Worm (Caenorhabditis elegans) whole organism, L1 larva: ENCODE measurements around the gene K08F4.3.

Experiments used
- C34B4.2 ChIP-seq: sonication (generic microtip); optimal IDR thresholded peaks from 2 replicates; lab custom pipeline; 2017; ENCODE audit warnings: mild to moderate bottlenecking, missing genetic modification characterization, missing compliant biosample characterization
- Y116A8C.19 ChIP-seq: sonication (generic microtip); optimal IDR thresholded peaks from 2 replicates; lab custom pipeline; 2016; ENCODE audit warnings: missing compliant biosample characterization, missing genetic modification characterization, borderline replicate concordance
- aha-1 ChIP-seq: fragments of 150-350 bp; optimal IDR thresholded peaks from 2 replicates; lab custom pipeline; 2014; ENCODE audit warnings: missing biosample characterization, missing genetic modification characterization
- ama-1 ChIP-seq: fragments of 150-350 bp; optimal IDR thresholded peaks from 2 replicates; lab custom pipeline; 2014
- blmp-1 ChIP-seq: fragments of 150-350 bp; optimal IDR thresholded peaks from 2 replicates; lab custom pipeline; 2014; ENCODE audit warnings: missing biosample characterization, missing genetic modification characterization
- ceh-63 ChIP-seq: fragments of 200-800 bp; sonication (Bioruptor generic); optimal IDR thresholded peaks from 2 replicates; lab custom pipeline; 2018; ENCODE audit warnings: mild to moderate bottlenecking, missing genetic modification characterization, missing compliant biosample characterization
- ceh-88 ChIP-seq: fragments of 200-800 bp; sonication (Bioruptor generic); IDR thresholded peaks from 2 replicates; pipeline ENCODE4 v1.3.6; 2022; ENCODE audit warnings: missing genetic modification characterization, missing compliant biosample characterization
- dpl-1 ChIP-seq, 3 experiments: fragments of 150-350 bp in 2 of 3; sonication (generic microtip) in 1 of 3; optimal IDR thresholded peaks; 2 replicates each; lab custom pipeline; 2014 to 2017; ENCODE audit warnings: missing biosample characterization in 3 of 3, missing genetic modification characterization in 3 of 3, missing genetic modification reagents in 3 of 3
- efl-1 ChIP-seq, 4 experiments: fragments of 150-350 bp; optimal IDR thresholded peaks in 3 of 4; peaks in 1 of 4; 1 replicate in 1 of 4; 2 replicates in 3 of 4; lab custom pipeline; 2014; ENCODE audit warnings: missing biosample characterization in 2 of 4, missing genetic modification characterization in 2 of 4, missing genetic modification reagents in 2 of 4
- egl-13 ChIP-seq: sonication (generic microtip); optimal IDR thresholded peaks from 2 replicates; lab custom pipeline; 2016; ENCODE audit warnings: missing genotype, missing genetic modification reagents, missing genetic modification characterization, missing compliant biosample characterization
- egl-27 ChIP-seq, 2 experiments: fragments of 150-350 bp in 1 of 2; sonication (generic microtip); optimal IDR thresholded peaks; 3 replicates each; lab custom pipeline; 2017 to 2018; ENCODE audit warnings: missing biosample characterization in 2 of 2, missing genetic modification characterization in 2 of 2, missing genetic modification reagents in 2 of 2
- elt-3 ChIP-seq, 6 experiments: fragments of 150-350 bp in 1 of 6; sonication (generic microtip); optimal IDR thresholded peaks; 2 replicates each; lab custom pipeline; 2017 to 2018; ENCODE audit warnings: missing biosample characterization in 6 of 6, missing genetic modification characterization in 6 of 6, inconsistent platforms in 1 of 6
- hlh-4 ChIP-seq: sonication (generic microtip); optimal IDR thresholded peaks from 2 replicates; lab custom pipeline; 2016; ENCODE audit warnings: mild to moderate bottlenecking, missing genetic modification characterization, missing compliant biosample characterization
- hpl-2 ChIP-seq: fragments of 150-350 bp; optimal IDR thresholded peaks from 2 replicates; lab custom pipeline; 2014; ENCODE audit warnings: missing biosample characterization, missing genetic modification reagents, missing genetic modification characterization
- irx-1 ChIP-seq: sonication (generic microtip); optimal IDR thresholded peaks from 2 replicates; lab custom pipeline; 2016; ENCODE audit warnings: missing genetic modification characterization, missing compliant biosample characterization
- isw-1 ChIP-seq: fragments of 200-800 bp; sonication (Bioruptor generic); IDR thresholded peaks from 2 replicates; pipeline ENCODE4 v1.3.6; 2022; ENCODE audit warnings: missing genetic modification characterization, missing compliant biosample characterization
- lin-13 ChIP-seq: fragments of 150-350 bp; optimal IDR thresholded peaks from 2 replicates; lab custom pipeline; 2014; ENCODE audit warnings: missing biosample characterization, missing genetic modification reagents, missing genetic modification characterization
- lin-14 ChIP-seq: fragments of 200-800 bp; sonication (Bioruptor generic); optimal IDR thresholded peaks from 2 replicates; lab custom pipeline; 2018; ENCODE audit warnings: mild to moderate bottlenecking, missing genetic modification characterization, moderate library complexity, missing compliant biosample characterization
- lin-35 ChIP-seq, 2 experiments: fragments of 150-350 bp; optimal IDR thresholded peaks; 2 replicates each; lab custom pipeline; 2014; ENCODE audit warnings: missing biosample characterization in 2 of 2, missing genetic modification characterization in 2 of 2, missing genetic modification reagents in 2 of 2
- lsy-2 ChIP-seq, 2 experiments: fragments of 150-350 bp; optimal IDR thresholded peaks; 2 replicates each; lab custom pipeline; 2014; ENCODE audit warnings: missing biosample characterization in 2 of 2, missing genetic modification characterization in 2 of 2
- mab-9 ChIP-seq: fragments of 200-800 bp; sonication (Bioruptor generic); IDR thresholded peaks from 2 replicates; pipeline ENCODE4 v1.3.6; 2022; ENCODE audit warnings: missing genetic modification reagents, missing genetic modification characterization, missing compliant biosample characterization
- mef-2 ChIP-seq: fragments of 150-350 bp; optimal IDR thresholded peaks from 2 replicates; lab custom pipeline; 2014; ENCODE audit warnings: missing biosample characterization, missing genetic modification characterization
- nhr-12 ChIP-seq: sonication (generic microtip); optimal IDR thresholded peaks from 2 replicates; lab custom pipeline; 2017; ENCODE audit warnings: missing biosample characterization, missing genetic modification characterization
- nhr-20 ChIP-seq: sonication (generic microtip); optimal IDR thresholded peaks from 2 replicates; lab custom pipeline; 2016; ENCODE audit warnings: mild to moderate bottlenecking, missing genetic modification characterization, missing compliant biosample characterization
- nhr-237 ChIP-seq: fragments of 150-350 bp; optimal IDR thresholded peaks from 2 replicates; lab custom pipeline; 2014; ENCODE audit warnings: missing biosample characterization, missing genetic modification characterization
- nhr-28 ChIP-seq: fragments of 150-350 bp; optimal IDR thresholded peaks from 2 replicates; lab custom pipeline; 2014; ENCODE audit warnings: missing biosample characterization, missing genetic modification characterization
- nhr-47 ChIP-seq: sonication (generic microtip); optimal IDR thresholded peaks from 2 replicates; lab custom pipeline; 2016; ENCODE audit warnings: mild to moderate bottlenecking, missing genetic modification characterization, moderate library complexity, missing compliant biosample characterization
- nhr-77 ChIP-seq: fragments of 150-350 bp; optimal IDR thresholded peaks from 2 replicates; lab custom pipeline; 2014; ENCODE audit warnings: missing biosample characterization, missing genetic modification characterization
- nhr-90 ChIP-seq: sonication (generic microtip); optimal IDR thresholded peaks from 2 replicates; lab custom pipeline; 2016; ENCODE audit warnings: mild to moderate bottlenecking, missing genetic modification characterization, missing compliant biosample characterization; ENCODE audit not compliant: poor library complexity
- pax-3 ChIP-seq: fragments of 200-800 bp; sonication (Bioruptor generic); optimal IDR thresholded peaks from 2 replicates; lab custom pipeline; 2018; ENCODE audit warnings: mild to moderate bottlenecking, missing genetic modification characterization, moderate library complexity, missing compliant biosample characterization
- rnt-1 ChIP-seq: sonication (generic microtip); optimal IDR thresholded peaks from 2 replicates; lab custom pipeline; 2016; ENCODE audit warnings: mild to moderate bottlenecking, missing genetic modification characterization, moderate library complexity, missing compliant biosample characterization
- skn-1 ChIP-seq: fragments of 150-350 bp; optimal IDR thresholded peaks from 2 replicates; lab custom pipeline; 2014; ENCODE audit warnings: missing biosample characterization, missing genetic modification characterization
- sptf-1 ChIP-seq: fragments of 150-350 bp; optimal IDR thresholded peaks from 2 replicates; lab custom pipeline; 2014; ENCODE audit warnings: missing biosample characterization, missing genetic modification characterization
- swsn-7 ChIP-seq: sonication (generic microtip); optimal IDR thresholded peaks from 2 replicates; lab custom pipeline; 2016; ENCODE audit warnings: missing genetic modification characterization, missing compliant biosample characterization
- tbx-2 ChIP-seq: sonication (generic microtip); optimal IDR thresholded peaks from 2 replicates; lab custom pipeline; 2016; ENCODE audit warnings: missing genetic modification characterization, missing compliant biosample characterization
- unc-86 ChIP-seq: sonication (generic microtip); optimal IDR thresholded peaks from 2 replicates; lab custom pipeline; 2016; ENCODE audit warnings: missing genetic modification characterization, missing compliant biosample characterization
- ztf-11 ChIP-seq, 2 experiments: sonication (generic microtip); optimal IDR thresholded peaks; 2 replicates each; lab custom pipeline; 2016 to 2017; ENCODE audit warnings: missing genetic modification characterization in 2 of 2, missing biosample characterization in 1 of 2, missing compliant biosample characterization in 1 of 2

Gene K08F4.3

ce11 chrIV:10111441-10111840 lies 17.6 kb upstream of the K08F4.3 start, which contains the start of gene spch-1:
TSS of gene spch-1 (minus strand) at chrIV:10111541.
- TF ChIP-seq isw-1 (GFP tag; lab: Robert Waterston, UW): no peak

- TF ChIP-seq aha-1 (tag; lab: Kevin White, UChicago) (no peak), ama-1 (lab: Kevin White, UChicago) (no peak), nhr-47 (tag; lab: Kevin White, UChicago) (no peak), egl-13 (tag; lab: Kevin White, UChicago) (no peak), efl-1 (optimal IDR thresholded peaks at IDR 0.05; lab: Kevin White, UChicago) (no peak), efl-1 (GFP tag; optimal IDR thresholded peaks at IDR 0.05 in 1 of 2; lab: Kevin White, UChicago) (no peak), skn-1 (no peak), unc-86 (tag; lab: Kevin White, UChicago) (no peak), pax-3 (no peak), ceh-63 (GFP tag; lab: Kevin White, UChicago) (no peak), nhr-237 (no peak), rnt-1 (tag; lab: Kevin White, UChicago) (no peak), lin-35 (GFP tag; optimal IDR thresholded peaks at IDR 0.05; lab: Kevin White, UChicago) (no peak), sptf-1 (no peak), swsn-7 (tag; lab: Kevin White, UChicago) (no peak)
Observed at ce11 chrIV:10112570-10112969, 16.5 kb upstream of the K08F4.3 start, which contains the start of gene nsph-3.2. TSS of gene nsph-3.2 (plus strand) at chrIV:10112870.

- TF ChIP-seq ztf-11 (tag; optimal IDR thresholded peaks at IDR 0.05; lab: Kevin White, UChicago) (no peak), ceh-63 (GFP tag; lab: Kevin White, UChicago) (no peak), mab-9 (no peak), ceh-88 (no peak), aha-1 (tag; lab: Kevin White, UChicago) (no peak), egl-27 (tag; optimal IDR thresholded peaks at IDR 0.05; lab: Kevin White, UChicago) (no peak), unc-86 (tag; lab: Kevin White, UChicago) (no peak), C34B4.2 (tag; lab: Kevin White, UChicago) (no peak), mef-2 (tag; lab: Kevin White, UChicago) (no peak), nhr-12 (tag; lab: Kevin White, UChicago) (no peak), ama-1 (lab: Kevin White, UChicago) (no peak), blmp-1 (tag; lab: Kevin White, UChicago) (no peak), Y116A8C.19 (no peak)
Observed at ce11 chrIV:10115142-10115541, 13.9 kb upstream of the K08F4.3 start, which contains the start of gene C04G2.10. TSS of gene C04G2.10 (plus strand) at chrIV:10115442.

ce11 chrIV:10116765-10117164 lies 12.3 kb upstream of the K08F4.3 start:
- TF ChIP-seq elt-3 (tag; optimal IDR thresholded peaks at IDR 0.05; lab: Kevin White, UChicago): no peak
- TF ChIP-seq irx-1 (tag; lab: Kevin White, UChicago): no peak
- no peak for TF ChIP-seq nhr-20 (tag; lab: Kevin White, UChicago)
- TF ChIP-seq lin-14 (GFP tag; lab: Kevin White, UChicago): no peak
- TF ChIP-seq nhr-28: no peak
- TF ChIP-seq nhr-237: no peak
- no peak for TF ChIP-seq Y116A8C.19
- no peak for TF ChIP-seq lin-13 (GFP tag; lab: Kevin White, UChicago)
- no peak for TF ChIP-seq lsy-2 (tag; optimal IDR thresholded peaks at IDR 0.05; lab: Kevin White, UChicago)
- TF ChIP-seq mab-9: no peak
- TF ChIP-seq dpl-1 (GFP tag; optimal IDR thresholded peaks at IDR 0.05; lab: Kevin White, UChicago): no peak
- TF ChIP-seq hpl-2 (GFP tag; lab: Kevin White, UChicago): no peak
- no peak for TF ChIP-seq tbx-2 (tag; lab: Kevin White, UChicago)
- no peak for TF ChIP-seq nhr-77 (tag; lab: Kevin White, UChicago)
- no peak for TF ChIP-seq nhr-90 (tag; lab: Kevin White, UChicago)
- TF ChIP-seq hlh-4 (tag; lab: Kevin White, UChicago): no peak
